Fruit fly (Drosophila melanogaster) whole organism, embryonic: Measurements from ENCODE around the gene CG31041.

ENCODE experiments used
- CG10267 ChIP-seq: fragments of 200-800 bp; sonication (Bioruptor generic); optimal IDR thresholded peaks from 2 replicates; lab custom pipeline; 2018; ENCODE audit warnings: missing biosample characterization, mild to moderate bottlenecking, missing genetic modification characterization, moderate library complexity
- CG10654 ChIP-seq: fragments of 200-800 bp; sonication (Bioruptor generic); optimal IDR thresholded peaks from 2 replicates; lab custom pipeline; 2016; ENCODE audit warnings: missing biosample characterization, missing genetic modification characterization
- CG11093 ChIP-seq: fragments of 200-800 bp; sonication (Bioruptor generic); IDR thresholded peaks from 3 replicates; pipeline ENCODE4 v1.3.6; 2022; ENCODE audit warnings: missing biosample characterization, missing genetic modification characterization
- CG12219 ChIP-seq: fragments of 200-800 bp; sonication (Bioruptor generic); optimal IDR thresholded peaks from 3 replicates; lab custom pipeline; 2018; ENCODE audit warnings: missing biosample characterization, mild to moderate bottlenecking, missing genetic modification characterization
- CG13894 ChIP-seq: fragments of 200-800 bp; sonication (Bioruptor generic); optimal IDR thresholded peaks from 3 replicates; lab custom pipeline; 2018; ENCODE audit warnings: missing biosample characterization, mild to moderate bottlenecking, missing genetic modification characterization, moderate library complexity
- CG14014 ChIP-seq: fragments of 200-800 bp; sonication (Bioruptor generic); IDR thresholded peaks from 2 replicates; pipeline ENCODE4 v1.3.6; 2022; ENCODE audit warnings: missing biosample characterization, missing genetic modification characterization
- CG16863 ChIP-seq: fragments of 200-800 bp; sonication (Bioruptor generic); optimal IDR thresholded peaks from 3 replicates; lab custom pipeline; 2016; ENCODE audit warnings: missing biosample characterization, missing genetic modification characterization
- CG17186 ChIP-seq: fragments of 200-800 bp; sonication (Bioruptor generic); optimal IDR thresholded peaks from 3 replicates; lab custom pipeline; 2017; ENCODE audit warnings: missing biosample characterization, missing genetic modification reagents, missing genetic modification characterization
- CG31365 ChIP-seq: fragments of 200-800 bp; sonication (Bioruptor generic); optimal IDR thresholded peaks from 2 replicates; lab custom pipeline; 2018; ENCODE audit warnings: missing biosample characterization, mild to moderate bottlenecking, missing genetic modification characterization
- CG3163 ChIP-seq: fragments of 200-800 bp; sonication (Bioruptor generic); optimal IDR thresholded peaks from 3 replicates; lab custom pipeline; 2016; ENCODE audit warnings: missing biosample characterization, missing genetic modification characterization
- CG32767 ChIP-seq: fragments of 200-800 bp; sonication (Bioruptor generic); IDR thresholded peaks from 2 replicates; pipeline ENCODE4 v1.3.6; 2022; ENCODE audit warnings: missing biosample characterization, missing genetic modification characterization
- CG7271 ChIP-seq: fragments of 200-800 bp; sonication (Bioruptor generic); optimal IDR thresholded peaks from 2 replicates; lab custom pipeline; 2018; ENCODE audit warnings: missing biosample characterization, mild to moderate bottlenecking, missing genetic modification characterization, moderate library complexity
- CG7786 ChIP-seq: fragments of 200-800 bp; sonication (Bioruptor generic); optimal IDR thresholded peaks from 2 replicates; lab custom pipeline; 2016; ENCODE audit warnings: missing biosample characterization, missing genetic modification characterization
- CG7963 ChIP-seq: fragments of 200-800 bp; sonication (Bioruptor generic); IDR thresholded peaks from 3 replicates; pipeline ENCODE4 v1.3.6; 2022; ENCODE audit warnings: missing biosample characterization, missing genetic modification characterization; ENCODE audit not compliant: partially characterized antibody
- CG8924 ChIP-seq: fragments of 200-800 bp; optimal IDR thresholded peaks from 3 replicates; lab custom pipeline; 2019; ENCODE audit warnings: missing biosample characterization, mild to moderate bottlenecking, missing genetic modification characterization, moderate library complexity
- Drgx ChIP-seq: fragments of 200-800 bp; sonication (Bioruptor generic); IDR thresholded peaks from 2 replicates; pipeline ENCODE4 v1.3.6; 2022; ENCODE audit warnings: missing biosample characterization, missing genetic modification characterization
- Eip74EF ChIP-seq, 2 experiments: fragments of 200-800 bp in 1 of 2; fragments of >200 bp in 1 of 2; sonication (Bioruptor generic) in 1 of 2; optimal IDR thresholded peaks; 2 replicates each; lab custom pipeline; 2017 to 2019; ENCODE audit warnings: missing biosample characterization in 2 of 2, missing genetic modification characterization in 2 of 2, mild to moderate bottlenecking in 1 of 2, moderate library complexity in 1 of 2
- Ets65A ChIP-seq: fragments of 200-800 bp; sonication (Bioruptor generic); peaks from one replicate; lab custom pipeline; 2016; ENCODE audit warnings: missing biosample characterization, missing genetic modification characterization
- Gsc ChIP-seq: fragments of 200-800 bp; sonication (Bioruptor generic); IDR thresholded peaks from 2 replicates; pipeline ENCODE4 v1.3.6; 2022; ENCODE audit warnings: missing biosample characterization, missing genetic modification characterization
- Mad ChIP-seq: fragments of 200-800 bp; sonication (Bioruptor generic); optimal IDR thresholded peaks from 2 replicates; lab custom pipeline; 2016; ENCODE audit warnings: missing biosample characterization, missing genetic modification characterization
- NC2β ChIP-seq: fragments of 200-800 bp; sonication (Bioruptor generic); optimal IDR thresholded peaks from 2 replicates; lab custom pipeline; 2016; ENCODE audit warnings: missing biosample characterization, missing genetic modification characterization
- Opbp ChIP-seq: fragments of 200-800 bp; sonication (Bioruptor generic); IDR thresholded peaks from 3 replicates; pipeline ENCODE4 v1.3.6; 2022; ENCODE audit warnings: missing biosample characterization, missing genetic modification characterization; ENCODE audit not compliant: partially characterized antibody
- amos ChIP-seq: fragments of 200-800 bp; sonication (Bioruptor generic); IDR thresholded peaks from 2 replicates; pipeline ENCODE4 v1.3.6; 2022; ENCODE audit warnings: missing biosample characterization, missing genetic modification characterization; ENCODE audit not compliant: partially characterized antibody
- caup ChIP-seq: fragments of 200-800 bp; sonication (Bioruptor generic); optimal IDR thresholded peaks from 3 replicates; lab custom pipeline; 2017; ENCODE audit warnings: missing biosample characterization, mild to moderate bottlenecking, missing genetic modification characterization, moderate library complexity; ENCODE audit not compliant: severe bottlenecking
- chm ChIP-seq: fragments of 200-800 bp; sonication (Bioruptor generic); IDR thresholded peaks from 2 replicates; pipeline ENCODE4 v1.3.6; 2022; ENCODE audit warnings: missing biosample characterization, missing genetic modification characterization
- crol ChIP-seq: fragments of 200-800 bp; sonication (Bioruptor generic); IDR thresholded peaks from 2 replicates; pipeline ENCODE4 v1.3.6; 2022; ENCODE audit warnings: missing biosample characterization, missing genetic modification characterization
- disco-r ChIP-seq: fragments of 200-800 bp; sonication (Bioruptor generic); optimal IDR thresholded peaks from 2 replicates; lab custom pipeline; 2016; ENCODE audit warnings: missing biosample characterization, missing genetic modification characterization
- dmrt11E ChIP-seq: fragments of 200-800 bp; sonication (Bioruptor generic); optimal IDR thresholded peaks from 3 replicates; lab custom pipeline; 2018; ENCODE audit warnings: missing biosample characterization, mild to moderate bottlenecking, missing genetic modification characterization, moderate library complexity
- dmrt99B ChIP-seq: fragments of 200-800 bp; sonication (Bioruptor generic); optimal IDR thresholded peaks from 2 replicates; lab custom pipeline; 2018; ENCODE audit warnings: missing biosample characterization, mild to moderate bottlenecking, missing genetic modification characterization, moderate library complexity
- dpn ChIP-seq, 2 experiments: fragments of 200-800 bp; sonication (Bioruptor generic); optimal IDR thresholded peaks; 3 replicates each; lab custom pipeline; 2016; ENCODE audit warnings: missing biosample characterization in 2 of 2, missing genetic modification characterization in 2 of 2
- ewg ChIP-seq: fragments of 200-800 bp; sonication (Bioruptor generic); optimal IDR thresholded peaks from 3 replicates; lab custom pipeline; 2017; ENCODE audit warnings: mild to moderate bottlenecking, missing biosample characterization, missing genetic modification reagents, missing genetic modification characterization
- fd96Cb ChIP-seq: fragments of 200-800 bp; sonication (Bioruptor generic); optimal IDR thresholded peaks from 2 replicates; lab custom pipeline; 2018; ENCODE audit warnings: missing biosample characterization, mild to moderate bottlenecking, missing genetic modification characterization, moderate library complexity
- gt ChIP-seq: fragments of 200-800 bp; sonication (Bioruptor generic); IDR thresholded peaks from 2 replicates; pipeline ENCODE4 v1.3.6; 2022; ENCODE audit warnings: missing biosample characterization, missing genetic modification characterization
- inv ChIP-seq: fragments of 200-800 bp; sonication (Bioruptor generic); IDR thresholded peaks from 2 replicates; pipeline ENCODE4 v1.3.6; 2022; ENCODE audit warnings: missing biosample characterization, missing genetic modification characterization; ENCODE audit not compliant: partially characterized antibody
- lab ChIP-seq: fragments of 200-800 bp; sonication (Bioruptor generic); optimal IDR thresholded peaks from 3 replicates; lab custom pipeline; 2017; ENCODE audit warnings: missing biosample characterization, missing genetic modification characterization, mild to moderate bottlenecking, moderate library complexity, missing genetic modification reagents
- lbe ChIP-seq: fragments of 200-800 bp; sonication (Bioruptor generic); optimal IDR thresholded peaks from 2 replicates; lab custom pipeline; 2016; ENCODE audit warnings: missing biosample characterization, mild to moderate bottlenecking, missing genetic modification characterization
- mirr ChIP-seq: fragments of 200-800 bp; sonication (Bioruptor generic); optimal IDR thresholded peaks from 3 replicates; lab custom pipeline; 2018; ENCODE audit warnings: missing biosample characterization, mild to moderate bottlenecking, missing genetic modification characterization
- nom ChIP-seq: fragments of 200-800 bp; sonication (Bioruptor generic); optimal IDR thresholded peaks from 2 replicates; lab custom pipeline; 2017; ENCODE audit warnings: missing biosample characterization, missing genetic modification characterization, mild to moderate bottlenecking, moderate library complexity, missing genetic modification reagents
- onecut ChIP-seq: fragments of 200-800 bp; sonication (Bioruptor generic); IDR thresholded peaks from 2 replicates; pipeline ENCODE4 v1.3.6; 2022; ENCODE audit warnings: missing biosample characterization, missing genetic modification characterization
- pfk ChIP-seq: fragments of 200-800 bp; sonication (Bioruptor generic); optimal IDR thresholded peaks from 2 replicates; lab custom pipeline; 2018; ENCODE audit warnings: missing biosample characterization, mild to moderate bottlenecking, missing genetic modification characterization, moderate library complexity
- sd ChIP-seq: fragments of 200-800 bp; sonication (Bioruptor generic); optimal IDR thresholded peaks from 3 replicates; lab custom pipeline; 2018; ENCODE audit warnings: missing biosample characterization, mild to moderate bottlenecking, missing genetic modification characterization, moderate library complexity
- trh ChIP-seq: fragments of 200-800 bp; sonication (Bioruptor generic); optimal IDR thresholded peaks from 2 replicates; lab custom pipeline; 2016; ENCODE audit warnings: missing biosample characterization, missing genetic modification characterization
- vnd ChIP-seq: fragments of 200-800 bp; sonication (Bioruptor generic); IDR thresholded peaks from 3 replicates; pipeline ENCODE4 v1.3.6; 2022; ENCODE audit warnings: missing biosample characterization, missing genetic modification characterization; ENCODE audit not compliant: partially characterized antibody
- zen ChIP-seq: fragments of 200-800 bp; sonication (Bioruptor generic); optimal IDR thresholded peaks from 3 replicates; lab custom pipeline; 2018; ENCODE audit warnings: missing biosample characterization, mild to moderate bottlenecking, missing genetic modification characterization, moderate library complexity
- zfh1 ChIP-seq: fragments of 200-800 bp; sonication (Bioruptor generic); IDR thresholded peaks from 3 replicates; pipeline ENCODE4 v1.3.6; 2022; ENCODE audit warnings: missing biosample characterization, missing genetic modification characterization

Gene CG31041

dm6 chr3R:29572040-29572648 lies 18.6 kb downstream of the CG31041 start (continued):
- TF ChIP-seq CG13894: no peak
- TF ChIP-seq amos (GFP tag; lab: Robert Waterston, UW): no peak
- no peak for TF ChIP-seq dmrt99B (tag; lab: Kevin White, UChicago)
- no peak for TF ChIP-seq trh (GFP tag; lab: Kevin White, UChicago)
- TF ChIP-seq inv (GFP tag; lab: Robert Waterston, UW): no peak
- TF ChIP-seq CG3163 (GFP tag; lab: Kevin White, UChicago): no peak
- no peak for TF ChIP-seq vnd (GFP tag; lab: Robert Waterston, UW)
- no peak for TF ChIP-seq CG14014 (GFP tag; lab: Robert Waterston, UW)
- peak; percentile 91 for TF ChIP-seq onecut
- TF ChIP-seq Opbp (GFP tag; lab: Robert Waterston, UW): no peak
- TF ChIP-seq chm: no peak

dm6 chr3R:29570239-29570814 lies 20.4 kb downstream of the CG31041 start:
- no peak for TF ChIP-seq CG31365
- TF ChIP-seq Eip74EF (GFP tag; optimal IDR thresholded peaks at IDR 0.05; lab: Kevin White, UChicago): no peak
- no peak for TF ChIP-seq Mad (GFP tag; lab: Kevin White, UChicago)
- no peak for TF ChIP-seq NC2β (GFP tag; lab: Kevin White, UChicago)
- peak; percentile 60 for TF ChIP-seq crol (GFP tag; lab: Robert Waterston, UW)
- no peak for TF ChIP-seq sd (tag; lab: Kevin White, UChicago)
- no peak for TF ChIP-seq zfh1 (GFP tag; lab: Robert Waterston, UW)
- TF ChIP-seq dpn (GFP tag; optimal IDR thresholded peaks at IDR 0.05; lab: Kevin White, UChicago): no peak
- TF ChIP-seq Ets65A (GFP tag; lab: Kevin White, UChicago): peak; percentile 37
- TF ChIP-seq CG17186 (GFP tag; lab: Kevin White, UChicago): no peak
- TF ChIP-seq disco-r (GFP tag; lab: Kevin White, UChicago): no peak
- no peak for TF ChIP-seq CG16863
- TF ChIP-seq pfk: no peak
- TF ChIP-seq CG7786 (GFP tag; lab: Kevin White, UChicago): no peak
- 0 out of 2 replicates have a peak, but pooled peaks have one; percentile 6 for TF ChIP-seq gt
- TF ChIP-seq nom: peak; percentile 30
- TF ChIP-seq lbe (GFP tag; lab: Kevin White, UChicago): no peak
- no peak for TF ChIP-seq mirr (GFP tag; lab: Kevin White, UChicago)
- 0 out of 2 replicates have a peak, but pooled peaks have one; percentile 44 for TF ChIP-seq Drgx

- TF ChIP-seq CG11093 (GFP tag; lab: Robert Waterston, UW) (peak; percentile 60; the same call in 1 of the 3 replicates), fd96Cb (peak; percentile 69), dpn (GFP tag; optimal IDR thresholded peaks at IDR 0.05; lab: Kevin White, UChicago) (peak; percentile 44 to 58), caup (GFP tag; lab: Kevin White, UChicago) (peak; percentile 21), CG7271 (tag; lab: Kevin White, UChicago) (peak; percentile 44), CG7963 (GFP tag; lab: Robert Waterston, UW) (no peak), CG32767 (GFP tag; lab: Robert Waterston, UW) (0 out of 2 replicates have a peak, but pooled peaks have one; percentile 29), ewg (peak; percentile 40), CG8924 (tag; lab: Kevin White, UChicago) (peak; percentile 61), CG10267 (tag; lab: Kevin White, UChicago) (peak; percentile 66), zen (peak; percentile 82), Gsc (GFP tag; lab: Robert Waterston, UW) (peak; percentile 51), lab (GFP tag; lab: Kevin White, UChicago) (peak; percentile 23), CG12219 (GFP tag; lab: Kevin White, UChicago) (peak; percentile 57), dmrt11E (tag; lab: Kevin White, UChicago) (peak; percentile 81), dmrt99B (tag; lab: Kevin White, UChicago) (peak; percentile 76), CG10654 (GFP tag; lab: Kevin White, UChicago) (peak; percentile 33)
These were observed 23.6 kb downstream of the CG31041 start for dm6 chr3R:29566997-29567670.
